Worm (Caenorhabditis elegans) whole organism, young adult: ENCODE data around the gene nhr-4.

Experiments used
- C17E4.6 ChIP-seq: fragments of 200-800 bp; sonication (Bioruptor generic); IDR thresholded peaks from 2 replicates; pipeline ENCODE4 v1.3.6; 2022; ENCODE audit warnings: missing genetic modification reagents, missing genetic modification characterization, missing compliant biosample characterization
- F23B12.7 ChIP-seq: sonication (generic microtip); optimal IDR thresholded peaks from 2 replicates; lab custom pipeline; 2017; ENCODE audit warnings: missing genetic modification characterization, mild to moderate bottlenecking, missing compliant biosample characterization, antibody characterized with exemption, moderate library complexity; ENCODE audit not compliant: insufficient read depth
- F39B2.1 ChIP-seq: fragments of 200-800 bp; sonication (Bioruptor generic); IDR thresholded peaks from 2 replicates; pipeline ENCODE4 v1.3.6; 2022; ENCODE audit warnings: missing genetic modification reagents, missing genetic modification characterization, missing compliant biosample characterization
- F52B5.7 ChIP-seq: sonication (generic microtip); optimal IDR thresholded peaks from 2 replicates; lab custom pipeline; 2016; ENCODE audit warnings: mild to moderate bottlenecking, missing genetic modification characterization, missing compliant biosample characterization
- Y56A3A.18 ChIP-seq: fragments of 200-800 bp; sonication (Bioruptor generic); IDR thresholded peaks from 2 replicates; pipeline ENCODE4 v1.3.6; 2022; ENCODE audit warnings: missing genetic modification reagents, missing genetic modification characterization, missing compliant biosample characterization
- Y67H2A.10 ChIP-seq: fragments of 200-800 bp; sonication (Bioruptor generic); conservative IDR thresholded peaks from 2 replicates; pipeline ENCODE4 v1.3.6; 2022; ENCODE audit warnings: missing genetic modification reagents, missing genetic modification characterization, missing compliant biosample characterization
- Y95B8A.8 ChIP-seq: fragments of 200-800 bp; sonication (Bioruptor generic); IDR thresholded peaks from 2 replicates; pipeline ENCODE4 v1.3.6; 2022; ENCODE audit warnings: missing genetic modification reagents, missing genetic modification characterization, missing compliant biosample characterization
- ZK185.1 ChIP-seq: sonication (generic microtip); optimal IDR thresholded peaks from 2 replicates; lab custom pipeline; 2016; ENCODE audit warnings: mild to moderate bottlenecking, missing genetic modification characterization, missing compliant biosample characterization; ENCODE audit not compliant: poor library complexity, severe bottlenecking
- ama-1 ChIP-seq, 3 experiments: fragments of 150-350 bp in 1 of 3; sonication (generic microtip) in 2 of 3; optimal IDR thresholded peaks; 2 replicates each; lab custom pipeline; 2014 to 2018; ENCODE audit warnings: missing biosample characterization in 2 of 3, missing genetic modification characterization in 2 of 3, missing genetic modification reagents in 2 of 3
- atf-7 ChIP-seq: sonication (generic microtip); optimal IDR thresholded peaks from 2 replicates; lab custom pipeline; 2017; ENCODE audit warnings: mild to moderate bottlenecking, missing genetic modification characterization, missing compliant biosample characterization
- attf-5 ChIP-seq: fragments of 200-800 bp; sonication (Bioruptor generic); optimal IDR thresholded peaks from 2 replicates; lab custom pipeline; 2018; ENCODE audit warnings: mild to moderate bottlenecking, missing genetic modification characterization, missing compliant biosample characterization
- ceh-27 ChIP-seq: fragments of 200-800 bp; sonication (Bioruptor generic); optimal IDR thresholded peaks from 2 replicates; lab custom pipeline; 2018; ENCODE audit warnings: mild to moderate bottlenecking, missing genetic modification characterization, moderate library complexity, missing compliant biosample characterization
- ceh-40 ChIP-seq: fragments of 200-800 bp; sonication (Bioruptor generic); IDR thresholded peaks from 2 replicates; pipeline ENCODE4 v1.3.6; 2022; ENCODE audit warnings: missing genetic modification characterization, missing compliant biosample characterization
- ceh-91 ChIP-seq: fragments of 200-800 bp; sonication (Bioruptor generic); IDR thresholded peaks from 2 replicates; pipeline ENCODE4 v1.3.6; 2022; ENCODE audit warnings: missing genetic modification reagents, missing genetic modification characterization, missing compliant biosample characterization
- dox-1 ChIP-seq: fragments of 200-800 bp; sonication (Bioruptor generic); IDR thresholded peaks from 2 replicates; pipeline ENCODE4 v1.3.6; 2022; ENCODE audit warnings: missing genetic modification reagents, missing genetic modification characterization, missing compliant biosample characterization
- egrh-3 ChIP-seq: fragments of 200-800 bp; sonication (Bioruptor generic); IDR thresholded peaks from 2 replicates; pipeline ENCODE4 v1.3.6; 2022; ENCODE audit warnings: missing genetic modification reagents, missing genetic modification characterization, missing compliant biosample characterization
- ets-4 ChIP-seq: fragments of 200-800 bp; sonication (Bioruptor generic); optimal IDR thresholded peaks from 2 replicates; lab custom pipeline; 2018; ENCODE audit warnings: mild to moderate bottlenecking, missing genetic modification characterization, missing compliant biosample characterization
- gei-17 ChIP-seq: fragments of 200-800 bp; sonication (Bioruptor generic); optimal IDR thresholded peaks from 2 replicates; lab custom pipeline; 2018; ENCODE audit warnings: mild to moderate bottlenecking, missing genetic modification characterization, missing compliant biosample characterization
- him-1 ChIP-seq: sonication (generic microtip); optimal IDR thresholded peaks from 2 replicates; lab custom pipeline; 2016; ENCODE audit warnings: missing genotype, missing genetic modification reagents, missing genetic modification characterization, missing compliant biosample characterization
- hlh-26 ChIP-seq: fragments of 200-800 bp; sonication (Bioruptor generic); conservative IDR thresholded peaks from 2 replicates; pipeline ENCODE4 v1.3.6; 2022; ENCODE audit warnings: missing genetic modification reagents, missing genetic modification characterization, missing compliant biosample characterization
- hmg-20 ChIP-seq: fragments of 200-800 bp; sonication (Bioruptor generic); IDR thresholded peaks from 2 replicates; pipeline ENCODE4 v1.3.6; 2022; ENCODE audit warnings: missing genetic modification reagents, missing genetic modification characterization, missing compliant biosample characterization
- hrde-1 ChIP-seq: sonication (generic microtip); optimal IDR thresholded peaks from 2 replicates; lab custom pipeline; 2016; ENCODE audit warnings: missing genetic modification characterization, mild to moderate bottlenecking, missing compliant biosample characterization, moderate library complexity, missing genotype, missing genetic modification reagents, borderline replicate concordance
- hsf-1 ChIP-seq: fragments of 200-800 bp; sonication (Bioruptor generic); IDR thresholded peaks from 2 replicates; pipeline ENCODE4 v1.3.6; 2022; ENCODE audit warnings: missing genetic modification reagents, missing genetic modification characterization, missing compliant biosample characterization
- lag-1 ChIP-seq: fragments of 200-800 bp; sonication (Bioruptor generic); IDR thresholded peaks from 2 replicates; pipeline ENCODE4 v1.3.6; 2022; ENCODE audit warnings: missing genetic modification reagents, missing genetic modification characterization, missing compliant biosample characterization
- let-607 ChIP-seq, 2 experiments: fragments of 200-800 bp in 1 of 2; sonication (Bioruptor generic) in 1 of 2; sonication (generic microtip) in 1 of 2; optimal IDR thresholded peaks; 2 replicates each; lab custom pipeline; 2016 to 2018; ENCODE audit warnings: mild to moderate bottlenecking in 2 of 2, missing compliant biosample characterization in 2 of 2, missing genetic modification characterization in 2 of 2, moderate library complexity in 2 of 2, missing genotype in 1 of 2
- madf-3 ChIP-seq: fragments of 200-800 bp; sonication (Bioruptor generic); IDR thresholded peaks from 2 replicates; pipeline ENCODE4 v1.3.6; 2022; ENCODE audit warnings: missing genetic modification reagents, missing genetic modification characterization, missing compliant biosample characterization
- madf-6 ChIP-seq: fragments of 200-800 bp; sonication (Bioruptor generic); IDR thresholded peaks from 2 replicates; pipeline ENCODE4 v1.3.6; 2022; ENCODE audit warnings: missing genetic modification reagents, missing genetic modification characterization, missing compliant biosample characterization
- mcd-1 ChIP-seq: fragments of 200-800 bp; sonication (Bioruptor generic); IDR thresholded peaks from 2 replicates; pipeline ENCODE4 v1.3.6; 2022; ENCODE audit warnings: missing genetic modification reagents, missing genetic modification characterization, missing compliant biosample characterization
- mel-28 ChIP-seq: sonication (generic microtip); optimal IDR thresholded peaks from 2 replicates; lab custom pipeline; 2016; ENCODE audit warnings: borderline replicate concordance, mild to moderate bottlenecking, missing genetic modification characterization, missing compliant biosample characterization
- nfya-1 ChIP-seq: sonication (generic microtip); optimal IDR thresholded peaks from 2 replicates; lab custom pipeline; 2017; ENCODE audit warnings: antibody characterized with exemption, missing compliant biosample characterization, missing genetic modification characterization, borderline replicate concordance; ENCODE audit not compliant: insufficient read depth
- nfyb-1 ChIP-seq: fragments of 200-800 bp; sonication (Bioruptor generic); IDR thresholded peaks from 2 replicates; pipeline ENCODE4 v1.3.6; 2022; ENCODE audit warnings: missing genetic modification reagents, missing genetic modification characterization, missing compliant biosample characterization
- nhr-120 ChIP-seq: fragments of 200-800 bp; sonication (Bioruptor generic); IDR thresholded peaks from 2 replicates; pipeline ENCODE4 v1.3.6; 2022; ENCODE audit warnings: missing genetic modification characterization, missing compliant biosample characterization
- nhr-80 ChIP-seq: sonication (generic microtip); optimal IDR thresholded peaks from 2 replicates; lab custom pipeline; 2016; ENCODE audit warnings: missing genetic modification characterization, missing compliant biosample characterization
- pha-4 ChIP-seq: fragments of 150-350 bp; sonication (generic microtip); optimal IDR thresholded peaks from 2 replicates; lab custom pipeline; 2014; ENCODE audit warnings: missing biosample characterization, missing genetic modification reagents, missing genetic modification characterization
- repo-1 ChIP-seq: sonication (generic microtip); optimal IDR thresholded peaks from 2 replicates; lab custom pipeline; 2017; ENCODE audit warnings: mild to moderate bottlenecking, missing genetic modification characterization, missing compliant biosample characterization
- sdz-38 ChIP-seq: sonication (generic microtip); optimal IDR thresholded peaks from 2 replicates; lab custom pipeline; 2016; ENCODE audit warnings: missing genotype, missing genetic modification characterization, missing compliant biosample characterization
- sea-2 ChIP-seq: fragments of 200-800 bp; sonication (Bioruptor generic); IDR thresholded peaks from 2 replicates; pipeline ENCODE4 v1.3.6; 2022; ENCODE audit warnings: missing genetic modification characterization, missing compliant biosample characterization
- tlf-1 ChIP-seq: fragments of 200-800 bp; sonication (Bioruptor generic); optimal IDR thresholded peaks from 2 replicates; lab custom pipeline; 2018; ENCODE audit warnings: mild to moderate bottlenecking, missing genetic modification characterization, missing compliant biosample characterization
- xnd-1 ChIP-seq: sonication (generic microtip); optimal IDR thresholded peaks from 2 replicates; lab custom pipeline; 2016; ENCODE audit warnings: missing genotype, missing genetic modification reagents, missing genetic modification characterization, missing compliant biosample characterization
- zfh-2 ChIP-seq: fragments of 200-800 bp; sonication (Bioruptor generic); conservative IDR thresholded peaks from 2 replicates; pipeline ENCODE4 v1.3.6; 2022; ENCODE audit warnings: missing genetic modification reagents, missing genetic modification characterization, missing compliant biosample characterization
- zim-3 ChIP-seq: sonication (generic microtip); optimal IDR thresholded peaks from 2 replicates; lab custom pipeline; 2017; ENCODE audit warnings: mild to moderate bottlenecking, missing genetic modification characterization, moderate library complexity, missing compliant biosample characterization

The nhr-4 gene

ce11 chrIV:9852818-9853466 is 26.2 kb upstream of the nhr-4 start:
- TF ChIP-seq ceh-27 (GFP tag; lab: Kevin White, UChicago) (no peak), ama-1 (optimal IDR thresholded peaks at IDR 0.05; lab: Kevin White, UChicago) (no peak), ama-1 (GFP tag; optimal IDR thresholded peaks at IDR 0.05; lab: Kevin White, UChicago) (no peak), nfya-1 (tag; lab: Kevin White, UChicago) (no peak), Y56A3A.18 (GFP tag; lab: Robert Waterston, UW) (0 out of 2 replicates have a peak, but pooled peaks have one; percentile 20), zim-3 (tag; lab: Kevin White, UChicago) (no peak), F52B5.7 (tag; lab: Kevin White, UChicago) (no peak), madf-3 (GFP tag; lab: Robert Waterston, UW) (0 out of 2 replicates have a peak, but pooled peaks have one; percentile 2), repo-1 (no peak), gei-17 (GFP tag; lab: Kevin White, UChicago) (no peak), nhr-120 (GFP tag; lab: Robert Waterston, UW) (0 out of 2 replicates have a peak, but pooled peaks have one; percentile 9), him-1 (tag; lab: Kevin White, UChicago) (no peak), hmg-20 (GFP tag; lab: Robert Waterston, UW) (no peak), hsf-1 (GFP tag; lab: Robert Waterston, UW) (no peak), pha-4 (tag; lab: Kevin White, UChicago) (no peak), madf-6 (GFP tag; lab: Robert Waterston, UW) (no peak), hlh-26 (GFP tag; lab: Robert Waterston, UW) (0 out of 2 replicates have a peak, but pooled peaks have one; percentile 24), zfh-2 (peak; percentile 76), hrde-1 (no peak), egrh-3 (GFP tag; lab: Robert Waterston, UW) (peak; percentile 73), mcd-1 (GFP tag; lab: Robert Waterston, UW) (0 out of 2 replicates have a peak, but pooled peaks have one; percentile 5)

ce11 chrIV:9854952-9855351 is 24.2 kb upstream of the nhr-4 start:
- TF ChIP-seq F52B5.7 (tag; lab: Kevin White, UChicago) (no peak), F39B2.1 (GFP tag; lab: Robert Waterston, UW) (no peak), nhr-80 (tag; lab: Kevin White, UChicago) (peak; percentile 28), tlf-1 (no peak), dox-1 (GFP tag; lab: Robert Waterston, UW) (no peak)

- TF ChIP-seq attf-5 (no peak), ceh-40 (GFP tag; lab: Robert Waterston, UW) (no peak), sdz-38 (tag; lab: Kevin White, UChicago) (no peak), lag-1 (GFP tag; lab: Robert Waterston, UW) (no peak), mcd-1 (GFP tag; lab: Robert Waterston, UW) (no peak), ceh-91 (no peak), Y95B8A.8 (no peak), nfyb-1 (GFP tag; lab: Robert Waterston, UW) (no peak), zfh-2 (no peak), xnd-1 (tag; lab: Kevin White, UChicago) (no peak)
Observed at ce11 chrIV:9855712-9856111, 23.4 kb upstream of the nhr-4 start, which contains the start of gene K07F5.12. Gene K07F5.12, plus strand, starts transcription at chrIV:9856012.

ce11 chrIV:9857952-9858488 is 21.1 kb upstream of the nhr-4 start, which contains the start of gene npp-1:
Gene npp-1, plus strand, starts transcription at chrIV:9858488.
- no peak for TF ChIP-seq sdz-38 (tag; lab: Kevin White, UChicago)
- TF ChIP-seq repo-1: no peak
- TF ChIP-seq F23B12.7: peak; percentile 18
- TF ChIP-seq atf-7: no peak
- no peak for TF ChIP-seq mel-28 (tag; lab: Kevin White, UChicago)
- peak; percentile 9 for TF ChIP-seq ceh-27 (GFP tag; lab: Kevin White, UChicago)
- no peak for TF ChIP-seq ets-4 (GFP tag; lab: Kevin White, UChicago)
- no peak for TF ChIP-seq xnd-1 (tag; lab: Kevin White, UChicago)
- TF ChIP-seq C17E4.6 (GFP tag; lab: Robert Waterston, UW): no peak
- no peak for TF ChIP-seq nhr-120 (GFP tag; lab: Robert Waterston, UW)
- TF ChIP-seq sea-2 (GFP tag; lab: Robert Waterston, UW): no peak
- TF ChIP-seq Y67H2A.10 (GFP tag; lab: Robert Waterston, UW): no peak
- TF ChIP-seq hmg-20 (GFP tag; lab: Robert Waterston, UW): no peak
- TF ChIP-seq let-607 (tag; optimal IDR thresholded peaks at IDR 0.05; lab: Kevin White, UChicago): no peak
- TF ChIP-seq nhr-80 (tag; lab: Kevin White, UChicago): peak; percentile 20
- no peak for TF ChIP-seq ZK185.1 (tag; lab: Kevin White, UChicago)
